Fruit fly (Drosophila melanogaster): Measurements from ENCODE around the gene mdlc.

mdlc gene

DNA sequence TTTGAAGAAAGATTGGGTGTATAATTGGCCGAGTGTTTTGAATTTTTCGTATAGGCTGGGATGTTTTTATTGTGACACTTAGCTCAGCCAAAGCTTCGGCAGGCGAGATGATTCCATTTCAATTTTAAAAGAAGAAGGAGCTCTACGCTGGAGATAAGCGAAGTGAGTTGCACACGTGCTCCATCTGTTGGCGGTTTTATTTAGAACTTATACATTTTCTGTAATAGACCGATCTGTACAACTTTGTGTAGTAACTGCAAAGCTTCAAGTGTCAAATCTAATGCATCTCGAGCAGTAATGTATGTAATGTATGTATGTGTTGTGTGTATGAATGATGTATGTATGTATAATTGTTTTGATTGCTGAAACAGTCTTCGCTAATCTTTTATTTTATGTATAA is 8.9 kb downstream of the mdlc start:
- TF ChIP-seq CTCF (optimal IDR thresholded peaks at IDR 0.05): peak; percentile 56
- no peak for TF ChIP-seq CG8478 (optimal IDR thresholded peaks at IDR 0.05)

DNA sequence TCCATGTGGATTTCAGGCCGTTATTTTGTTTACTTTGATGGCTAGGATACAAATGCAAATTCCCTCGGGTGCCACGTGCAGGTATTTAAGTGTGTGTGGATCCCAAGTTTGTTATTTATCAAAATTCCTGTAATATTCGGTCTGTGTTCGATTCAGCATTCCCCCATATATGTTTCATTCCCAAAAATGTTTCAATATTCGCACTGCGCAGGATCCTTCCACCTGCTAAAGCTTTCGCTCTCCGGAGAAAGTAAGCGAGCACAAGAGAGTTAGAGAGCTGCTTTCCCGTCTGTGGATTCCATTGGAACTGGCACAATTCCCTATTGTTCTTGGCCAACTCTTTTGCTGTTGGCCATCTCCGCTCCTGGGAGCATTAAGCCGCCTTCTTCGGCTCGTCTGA is 22.7 kb downstream of the mdlc start:
- TF ChIP-seq CTCF (optimal IDR thresholded peaks at IDR 0.05) (no peak), CG8478 (optimal IDR thresholded peaks at IDR 0.05) (no peak)

DNA sequence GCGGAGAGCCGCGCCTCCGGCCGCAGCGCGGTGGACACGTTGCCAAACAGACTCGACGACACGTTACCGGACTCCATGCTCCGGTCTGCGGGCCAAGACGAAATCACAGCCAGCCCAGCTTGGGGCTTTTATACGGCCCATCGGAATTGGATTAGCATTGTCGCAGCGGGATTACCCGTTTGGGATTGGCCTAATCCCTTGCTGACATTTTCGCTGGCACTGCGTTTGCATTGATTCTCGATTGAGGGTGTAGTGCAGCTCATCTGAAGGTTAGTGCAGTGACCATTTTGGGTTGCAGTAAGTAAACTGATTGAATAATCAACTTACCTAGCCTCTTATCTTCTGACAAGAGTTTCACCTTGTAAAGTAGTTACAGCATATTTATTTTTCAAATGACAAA is 24.8 kb downstream of the mdlc start, which contains the start of gene Rh3:
Rh3 (minus strand) TSS at position 101 of the 400 bp plus-strand sequence.
- TF ChIP-seq CTCF (optimal IDR thresholded peaks at IDR 0.05) (no peak), CG8478 (optimal IDR thresholded peaks at IDR 0.05) (no peak)

DNA sequence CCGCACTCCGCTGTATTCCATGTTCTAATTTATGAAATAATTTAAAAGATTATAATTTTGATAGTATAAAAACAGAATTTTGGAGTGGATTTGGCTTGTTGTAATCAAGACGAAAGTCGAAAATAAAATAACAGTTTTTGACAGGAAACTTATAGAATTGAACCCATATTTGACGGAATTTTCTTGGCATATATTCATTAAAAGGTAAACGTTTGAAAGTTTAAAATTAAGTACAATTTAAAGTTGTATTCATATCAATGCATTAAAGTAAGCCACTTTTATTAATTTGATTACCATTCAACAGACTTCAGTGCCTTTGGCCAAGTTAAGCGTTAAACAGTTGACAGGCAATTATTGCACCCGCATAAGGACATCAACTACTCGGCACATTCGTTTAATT is 50.3 kb downstream of the mdlc start, which contains the start of gene CG31206:
CG31206 (minus strand) TSS at position 101 of the 400 bp plus-strand sequence.
- TF ChIP-seq CG8478 (optimal IDR thresholded peaks at IDR 0.05): no peak
- no peak for TF ChIP-seq CTCF (optimal IDR thresholded peaks at IDR 0.05)
